Worm (Caenorhabditis elegans) whole organism, late embryonic: ENCODE results near the gene C35D6.4.
"Not testable (repeated sequence)": the region's sequence is repeated elsewhere in the genome, so short reads cannot be mapped to it uniquely, and the experiment has no call there.

Source experiments
- F13H6.1 ChIP-seq: sonication (generic microtip); optimal IDR thresholded peaks from 2 replicates; lab custom pipeline; 2016; ENCODE audit warnings: missing genetic modification characterization, missing compliant biosample characterization
- K02D7.2 ChIP-seq: sonication (generic microtip); optimal IDR thresholded peaks from 2 replicates; lab custom pipeline; 2017; ENCODE audit warnings: mild to moderate bottlenecking, missing genetic modification characterization, missing compliant biosample characterization
- K09A11.1 ChIP-seq: sonication (generic microtip); optimal IDR thresholded peaks from 2 replicates; lab custom pipeline; 2017; ENCODE audit warnings: antibody characterized with exemption, mild to moderate bottlenecking, missing genetic modification characterization, missing compliant biosample characterization; ENCODE audit not compliant: insufficient read depth
- Y22D7AL.16 ChIP-seq: sonication (generic microtip); optimal IDR thresholded peaks from 2 replicates; lab custom pipeline; 2016; ENCODE audit warnings: missing genetic modification characterization, missing compliant biosample characterization
- ahr-1 ChIP-seq: sonication (generic microtip); optimal IDR thresholded peaks from 2 replicates; lab custom pipeline; 2016; ENCODE audit warnings: missing genetic modification characterization, missing compliant biosample characterization
- ama-1 ChIP-seq: fragments of 150-350 bp; optimal IDR thresholded peaks from 2 replicates; lab custom pipeline; 2014
- ceh-18 ChIP-seq: sonication (generic microtip); optimal IDR thresholded peaks from 2 replicates; lab custom pipeline; 2016; ENCODE audit warnings: missing genetic modification characterization, missing compliant biosample characterization
- ceh-19 ChIP-seq: fragments of 200-800 bp; sonication (Bioruptor generic); optimal IDR thresholded peaks from 2 replicates; lab custom pipeline; 2018; ENCODE audit warnings: mild to moderate bottlenecking, missing genetic modification characterization, missing compliant biosample characterization
- ceh-34 ChIP-seq: sonication (generic microtip); optimal IDR thresholded peaks from 2 replicates; lab custom pipeline; 2016; ENCODE audit warnings: mild to moderate bottlenecking, missing genetic modification characterization, missing compliant biosample characterization
- ceh-45 ChIP-seq: fragments of 200-800 bp; sonication (Bioruptor generic); IDR thresholded peaks from 2 replicates; pipeline ENCODE4 v1.3.6; 2022; ENCODE audit warnings: missing genetic modification reagents, missing genetic modification characterization, missing compliant biosample characterization
- ceh-48 ChIP-seq: sonication (generic microtip); optimal IDR thresholded peaks from 2 replicates; lab custom pipeline; 2016; ENCODE audit warnings: missing genetic modification characterization, inconsistent platforms, missing compliant biosample characterization
- dmd-4 ChIP-seq: sonication (generic microtip); optimal IDR thresholded peaks from 2 replicates; lab custom pipeline; 2016; ENCODE audit warnings: borderline replicate concordance, missing genetic modification characterization, missing compliant biosample characterization
- dve-1 ChIP-seq: sonication (generic microtip); optimal IDR thresholded peaks from 2 replicates; lab custom pipeline; 2017; ENCODE audit warnings: antibody characterized with exemption, mild to moderate bottlenecking, missing genetic modification characterization, missing compliant biosample characterization
- elt-2 ChIP-seq: sonication (generic microtip); optimal IDR thresholded peaks from 2 replicates; lab custom pipeline; 2016; ENCODE audit warnings: missing genetic modification reagents, missing genetic modification characterization, missing compliant biosample characterization
- elt-4 ChIP-seq: sonication (generic microtip); optimal IDR thresholded peaks from 2 replicates; lab custom pipeline; 2016; ENCODE audit warnings: missing genetic modification characterization, missing compliant biosample characterization
- eyg-1 ChIP-seq: sonication (generic microtip); optimal IDR thresholded peaks from 2 replicates; lab custom pipeline; 2016; ENCODE audit warnings: missing genotype, missing genetic modification characterization, missing compliant biosample characterization
- fkh-6 ChIP-seq: sonication (generic microtip); optimal IDR thresholded peaks from 2 replicates; lab custom pipeline; 2016; ENCODE audit warnings: missing genetic modification characterization, missing compliant biosample characterization
- hlh-15 ChIP-seq: sonication (generic microtip); optimal IDR thresholded peaks from 2 replicates; lab custom pipeline; 2016; ENCODE audit warnings: missing genetic modification characterization, missing compliant biosample characterization
- hlh-6 ChIP-seq: sonication (generic microtip); optimal IDR thresholded peaks from 2 replicates; lab custom pipeline; 2016; ENCODE audit warnings: missing genotype, missing genetic modification characterization, missing compliant biosample characterization
- madf-2 ChIP-seq: sonication (generic microtip); optimal IDR thresholded peaks from 2 replicates; lab custom pipeline; 2017; ENCODE audit warnings: missing genetic modification characterization, missing compliant biosample characterization
- mec-3 ChIP-seq: sonication (generic microtip); optimal IDR thresholded peaks from 2 replicates; lab custom pipeline; 2016; ENCODE audit warnings: borderline replicate concordance, missing genetic modification characterization, missing compliant biosample characterization
- nfya-1 ChIP-seq: sonication (generic microtip); optimal IDR thresholded peaks from 2 replicates; lab custom pipeline; 2017; ENCODE audit warnings: missing genetic modification characterization, mild to moderate bottlenecking, missing compliant biosample characterization, antibody characterized with exemption, moderate library complexity
- nhr-232 ChIP-seq: sonication (generic microtip); optimal IDR thresholded peaks from 2 replicates; lab custom pipeline; 2016; ENCODE audit warnings: missing genetic modification characterization, missing compliant biosample characterization
- npax-4 ChIP-seq: sonication (generic microtip); optimal IDR thresholded peaks from 2 replicates; lab custom pipeline; 2016; ENCODE audit warnings: missing genetic modification characterization, missing compliant biosample characterization
- odd-2 ChIP-seq: sonication (generic microtip); optimal IDR thresholded peaks from 2 replicates; lab custom pipeline; 2017; ENCODE audit warnings: antibody characterized with exemption, mild to moderate bottlenecking, missing genetic modification characterization, missing compliant biosample characterization
- pag-3 ChIP-seq: sonication (generic microtip); optimal IDR thresholded peaks from 2 replicates; lab custom pipeline; 2016; ENCODE audit warnings: missing compliant biosample characterization, missing genetic modification characterization, borderline replicate concordance
- pat-9 ChIP-seq: fragments of 200-800 bp; sonication (Bioruptor generic); optimal IDR thresholded peaks from 2 replicates; lab custom pipeline; 2018; ENCODE audit warnings: mild to moderate bottlenecking, missing genetic modification characterization, moderate library complexity, missing compliant biosample characterization
- pax-1 ChIP-seq: fragments of 150-350 bp; optimal IDR thresholded peaks from 2 replicates; lab custom pipeline; 2014; ENCODE audit warnings: missing biosample characterization, missing genetic modification characterization
- rnt-1 ChIP-seq: sonication (generic microtip); optimal IDR thresholded peaks from 2 replicates; lab custom pipeline; 2016; ENCODE audit warnings: missing genetic modification characterization, missing compliant biosample characterization
- sox-2 ChIP-seq: fragments of 200-800 bp; sonication (Bioruptor generic); IDR thresholded peaks from 2 replicates; pipeline ENCODE4 v1.3.6; 2022; ENCODE audit warnings: missing genetic modification reagents, missing genetic modification characterization, missing compliant biosample characterization
- sox-4 ChIP-seq: sonication (generic microtip); optimal IDR thresholded peaks from 2 replicates; lab custom pipeline; 2017; ENCODE audit warnings: mild to moderate bottlenecking, missing genetic modification characterization, inconsistent platforms, missing compliant biosample characterization
- tbx-7 ChIP-seq: sonication (generic microtip); optimal IDR thresholded peaks from 2 replicates; lab custom pipeline; 2016; ENCODE audit warnings: missing genotype, missing genetic modification characterization, missing compliant biosample characterization
- ttx-3 ChIP-seq: sonication (generic microtip); optimal IDR thresholded peaks from 2 replicates; lab custom pipeline; 2016; ENCODE audit warnings: missing genetic modification reagents, missing genetic modification characterization, missing compliant biosample characterization
- unc-3 ChIP-seq, 2 experiments: fragments of 200-800 bp in 1 of 2; sonication (Bioruptor generic) in 1 of 2; sonication (generic microtip) in 1 of 2; conservative IDR thresholded peaks in 1 of 2; optimal IDR thresholded peaks in 1 of 2; 2 replicates each; pipeline versions ENCODE4 v1.3.6 to Lab custom; 2016 to 2022; ENCODE audit warnings: missing compliant biosample characterization in 2 of 2, missing genetic modification characterization in 2 of 2, missing genetic modification reagents in 1 of 2
- unc-42 ChIP-seq: sonication (generic microtip); optimal IDR thresholded peaks from 2 replicates; lab custom pipeline; 2016; ENCODE audit warnings: missing genotype, missing genetic modification characterization, missing compliant biosample characterization
- unc-86 ChIP-seq: sonication (generic microtip); optimal IDR thresholded peaks from 2 replicates; lab custom pipeline; 2016; ENCODE audit warnings: missing genetic modification characterization, missing compliant biosample characterization
- ztf-16 ChIP-seq: sonication (generic microtip); optimal IDR thresholded peaks from 2 replicates; lab custom pipeline; 2017; ENCODE audit warnings: missing genetic modification characterization, missing compliant biosample characterization

C35D6.4 gene

DNA sequence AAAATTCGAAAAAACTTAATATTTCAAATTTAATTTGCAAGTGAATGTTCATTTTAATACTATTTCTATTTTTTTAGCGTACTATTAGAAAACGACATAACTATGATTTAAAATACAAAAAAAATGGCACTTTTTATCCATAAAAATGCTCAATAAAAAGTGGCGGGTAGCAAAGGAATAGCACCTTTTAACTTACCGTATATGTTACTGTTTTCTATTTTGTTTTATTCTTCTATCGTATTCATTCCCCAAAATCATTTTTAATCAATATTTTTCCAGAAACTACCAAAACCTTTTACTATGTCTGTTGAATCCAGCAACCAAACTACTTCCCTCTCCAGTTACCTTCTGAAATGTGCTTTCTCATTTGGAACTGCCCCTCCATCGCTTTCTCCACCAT is at the start of gene C35D6.4:
TSS of gene C35D6.4 (plus strand) at position 301 of the 400 bp plus-strand sequence.
- TF ChIP-seq ceh-19 (GFP tag; lab: Kevin White, UChicago) (no peak), hlh-15 (tag; lab: Kevin White, UChicago) (no peak), madf-2 (tag; lab: Kevin White, UChicago) (no peak), F13H6.1 (tag; lab: Kevin White, UChicago) (no peak), pag-3 (no peak), hlh-6 (tag; lab: Kevin White, UChicago) (no peak), pax-1 (tag; lab: Kevin White, UChicago) (no peak), ceh-48 (tag; lab: Kevin White, UChicago) (no peak), unc-42 (tag; lab: Kevin White, UChicago) (no peak), ttx-3 (tag; lab: Kevin White, UChicago) (no peak), K09A11.1 (tag; lab: Kevin White, UChicago) (no peak)

DNA sequence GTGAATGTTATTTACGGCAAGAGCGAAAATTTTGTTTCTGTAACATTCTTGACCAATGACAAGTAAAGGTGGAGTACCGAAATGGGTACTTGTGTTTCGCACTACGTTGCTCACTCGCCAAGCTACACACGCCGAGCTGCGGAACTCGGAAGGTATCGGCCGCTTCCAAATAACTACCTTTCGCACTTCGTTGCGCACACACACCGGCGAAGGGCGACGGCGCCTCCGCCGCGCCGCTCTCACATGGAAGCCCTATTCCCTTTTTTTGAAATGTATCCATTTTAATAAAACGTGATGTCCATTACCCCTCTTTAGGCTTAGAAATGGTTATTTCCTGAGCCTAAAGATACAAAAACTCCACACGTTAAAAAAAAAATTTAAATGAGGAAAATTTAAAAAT is 43.9 kb upstream of the C35D6.4 start:
- no peak for TF ChIP-seq unc-3 (GFP tag; conservative IDR thresholded peaks at IDR 0.05; lab: Robert Waterston, UW)
- no peak for TF ChIP-seq unc-3 (tag; optimal IDR thresholded peaks at IDR 0.05; lab: Kevin White, UChicago)
- TF ChIP-seq ceh-45 (GFP tag; lab: Robert Waterston, UW) = no peak
- no peak for TF ChIP-seq unc-86
- TF ChIP-seq ceh-18 = no peak
- no peak for TF ChIP-seq pax-1 (tag; lab: Kevin White, UChicago)
- no peak for TF ChIP-seq elt-4 (tag; lab: Kevin White, UChicago)
- TF ChIP-seq sox-4 (tag; lab: Kevin White, UChicago) = no peak
- TF ChIP-seq ama-1 (lab: Kevin White, UChicago) = no peak
- no peak for TF ChIP-seq ceh-48 (tag; lab: Kevin White, UChicago)
- TF ChIP-seq dmd-4 (tag; lab: Kevin White, UChicago) = no peak
- TF ChIP-seq pat-9 (tag; lab: Kevin White, UChicago) = no peak
- TF ChIP-seq nhr-232 (tag; lab: Kevin White, UChicago) = no peak
- TF ChIP-seq npax-4 (tag; lab: Kevin White, UChicago) = no peak

DNA sequence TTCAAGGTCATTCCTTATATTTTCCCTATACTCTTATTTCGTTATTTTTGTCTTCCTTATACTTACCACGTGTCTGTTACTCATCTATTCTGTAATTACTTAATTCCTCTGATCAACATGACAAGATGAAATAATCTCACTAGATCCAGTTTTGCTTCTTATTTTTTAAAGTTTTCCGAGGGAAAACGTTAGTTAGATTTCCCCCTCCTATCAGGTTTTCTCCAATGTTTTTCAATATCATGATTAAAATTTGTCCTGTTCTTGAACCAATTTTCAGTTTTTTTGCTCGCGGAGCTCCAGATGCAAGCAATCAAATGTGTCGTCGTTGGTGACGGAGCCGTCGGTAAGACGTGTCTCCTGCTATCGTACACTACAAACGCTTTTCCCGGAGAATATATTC is 42.9 kb upstream of the C35D6.4 start, which contains the start of gene rac-2:
TSS of gene rac-2 (plus strand) at position 301 of the 400 bp plus-strand sequence.
- not testable (repeated sequence) for TF ChIP-seq tbx-7 (tag; lab: Kevin White, UChicago); dve-1 (tag; lab: Kevin White, UChicago); rnt-1

DNA sequence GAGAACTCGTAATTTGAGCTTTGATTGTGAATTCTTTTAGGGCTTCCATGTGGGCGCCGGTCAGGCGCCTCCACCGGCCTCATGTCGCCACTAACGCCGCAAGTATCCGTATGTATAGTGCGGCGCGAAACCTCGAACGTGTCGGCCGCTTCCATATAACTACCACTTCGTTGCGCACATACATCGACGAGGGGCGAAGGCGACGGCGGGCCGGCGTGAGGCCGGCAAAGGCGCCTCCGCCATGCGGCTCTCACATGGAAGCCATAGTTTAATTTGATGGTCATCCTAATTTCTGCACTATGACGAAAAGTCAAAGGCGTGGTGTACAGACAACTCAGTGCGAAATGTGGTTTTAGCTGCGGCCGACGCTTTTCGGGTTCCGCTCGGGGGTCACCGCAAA is 40.7 kb upstream of the C35D6.4 start:
- TF ChIP-seq odd-2 (tag; lab: Kevin White, UChicago) (no peak), rnt-1 (no peak), elt-2 (tag; lab: Kevin White, UChicago) (no peak), pag-3 (no peak), nfya-1 (tag; lab: Kevin White, UChicago) (no peak), Y22D7AL.16 (tag; lab: Kevin White, UChicago) (no peak), elt-4 (tag; lab: Kevin White, UChicago) (no peak), hlh-6 (tag; lab: Kevin White, UChicago) (no peak), hlh-15 (tag; lab: Kevin White, UChicago) (no peak), K02D7.2 (tag; lab: Kevin White, UChicago) (no peak), ztf-16 (tag; lab: Kevin White, UChicago) (no peak), npax-4 (tag; lab: Kevin White, UChicago) (no peak), fkh-6 (no peak), pax-1 (tag; lab: Kevin White, UChicago) (no peak), eyg-1 (no peak), sox-2 (GFP tag; lab: Robert Waterston, UW) (no peak), mec-3 (no peak), unc-3 (GFP tag; conservative IDR thresholded peaks at IDR 0.05; lab: Robert Waterston, UW) (no peak), unc-3 (tag; optimal IDR thresholded peaks at IDR 0.05; lab: Kevin White, UChicago) (no peak), ceh-34 (tag; lab: Kevin White, UChicago) (no peak), ahr-1 (tag; lab: Kevin White, UChicago) (no peak)
